Worm (Caenorhabditis elegans) whole organism, L4/young adult: ENCODE measurements around the gene lis-1.

ENCODE experiments used
- W03F9.2 ChIP-seq: fragments of 150-350 bp; optimal IDR thresholded peaks from 2 replicates; lab custom pipeline; 2014; ENCODE audit warnings: missing biosample characterization, missing genetic modification characterization
- dao-5 ChIP-seq: sonication (generic microtip); optimal IDR thresholded peaks from 2 replicates; lab custom pipeline; 2016; ENCODE audit warnings: missing genotype, missing genetic modification characterization, moderate library complexity, missing compliant biosample characterization
- him-1 ChIP-seq: sonication (generic microtip); optimal IDR thresholded peaks from 2 replicates; lab custom pipeline; 2016; ENCODE audit warnings: missing genotype, missing genetic modification reagents, missing genetic modification characterization, missing compliant biosample characterization

DNA sequence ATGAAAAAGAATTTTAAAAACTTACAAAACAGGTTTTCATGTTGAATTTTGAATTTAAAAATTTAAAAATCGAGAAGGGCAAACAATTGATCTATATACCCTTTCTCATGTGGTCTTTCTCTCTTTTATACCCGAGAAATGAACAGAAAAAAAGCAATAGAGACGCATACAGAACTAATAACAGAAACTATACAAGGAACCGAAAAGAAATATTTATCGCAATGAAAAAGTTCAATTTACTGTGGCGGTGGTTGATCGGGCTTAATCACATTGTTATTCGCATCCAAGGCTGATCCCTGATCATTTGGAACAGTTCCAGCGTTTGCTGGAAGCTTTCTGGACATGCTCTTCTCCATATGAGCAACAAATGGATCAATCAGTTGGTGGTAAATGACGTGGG lies 1.7 kb upstream of the lis-1 start, which contains the start of gene T03F6.10:
- TF ChIP-seq him-1 (tag; lab: Kevin White, UChicago) (no peak), dao-5 (no peak), W03F9.2 (tag; lab: Kevin White, UChicago) (no peak)
